Fruit fly (Drosophila melanogaster) whole organism, embryonic: ENCODE results near the gene CG9300.

Experiments used
- Adf1 ChIP-seq: fragments of 200-800 bp; sonication (Bioruptor generic); IDR thresholded peaks from 2 replicates; pipeline ENCODE4 v1.3.6; 2022; ENCODE audit warnings: missing biosample characterization, missing genetic modification characterization
- Antp ChIP-seq: fragments of 200-800 bp; sonication (Bioruptor generic); optimal IDR thresholded peaks from 3 replicates; lab custom pipeline; 2016; ENCODE audit warnings: missing biosample characterization, missing genetic modification characterization
- Atf3 ChIP-seq: fragments of 200-800 bp; sonication (Bioruptor generic); optimal IDR thresholded peaks from 3 replicates; lab custom pipeline; 2016; ENCODE audit warnings: missing biosample characterization, missing genetic modification characterization
- CG12391 ChIP-seq: fragments of 200-800 bp; sonication (Bioruptor generic); optimal IDR thresholded peaks from 3 replicates; lab custom pipeline; 2018; ENCODE audit warnings: missing biosample characterization, mild to moderate bottlenecking, missing genetic modification characterization, moderate library complexity
- CG12769 ChIP-seq: fragments of 200-800 bp; sonication (Bioruptor generic); optimal IDR thresholded peaks from 2 replicates; lab custom pipeline; 2019; ENCODE audit warnings: missing biosample characterization, mild to moderate bottlenecking, missing genetic modification characterization, moderate library complexity
- CG13775 ChIP-seq: fragments of 200-800 bp; sonication (Bioruptor generic); optimal IDR thresholded peaks from 3 replicates; lab custom pipeline; 2017; ENCODE audit warnings: missing biosample characterization, mild to moderate bottlenecking, missing genetic modification characterization
- CG17385 ChIP-seq: fragments of 200-800 bp; sonication (Bioruptor generic); optimal IDR thresholded peaks from 3 replicates; lab custom pipeline; 2018; ENCODE audit warnings: missing biosample characterization, mild to moderate bottlenecking, missing genetic modification characterization
- CG17802 ChIP-seq: fragments of 200-800 bp; sonication (Bioruptor generic); optimal IDR thresholded peaks from 2 replicates; lab custom pipeline; 2018; ENCODE audit warnings: missing biosample characterization, mild to moderate bottlenecking, missing genetic modification characterization, moderate library complexity
- CG2202 ChIP-seq: fragments of 200-800 bp; sonication (Bioruptor generic); optimal IDR thresholded peaks from 2 replicates; lab custom pipeline; 2018; ENCODE audit warnings: missing biosample characterization, mild to moderate bottlenecking, missing genetic modification characterization
- CG2875 ChIP-seq: fragments of 200-800 bp; sonication (Bioruptor generic); optimal IDR thresholded peaks from 2 replicates; lab custom pipeline; 2017; ENCODE audit warnings: missing biosample characterization, mild to moderate bottlenecking, missing genetic modification characterization, missing genetic modification reagents
- CG34422 ChIP-seq: fragments of 200-800 bp; sonication (Bioruptor generic); IDR thresholded peaks from 3 replicates; pipeline ENCODE4 v1.3.6; 2022; ENCODE audit warnings: missing biosample characterization, missing genetic modification characterization
- CG6272 ChIP-seq: fragments of 200-800 bp; sonication (Bioruptor generic); IDR thresholded peaks from 2 replicates; pipeline ENCODE4 v1.3.6; 2022; ENCODE audit warnings: missing biosample characterization, missing genetic modification characterization
- CG6791 ChIP-seq: fragments of 200-800 bp; sonication (Bioruptor generic); IDR thresholded peaks from 3 replicates; pipeline ENCODE4 v1.3.6; 2022; ENCODE audit warnings: missing biosample characterization, missing genetic modification characterization; ENCODE audit not compliant: partially characterized antibody
- CG8478 ChIP-seq: fragments of >200 bp; optimal IDR thresholded peaks from 2 replicates; lab custom pipeline; 2018
- CG9215 ChIP-seq: fragments of 200-800 bp; sonication (Bioruptor generic); IDR thresholded peaks from 2 replicates; pipeline ENCODE4 v1.3.6; 2022; ENCODE audit warnings: missing biosample characterization, missing genetic modification characterization
- CG9727 ChIP-seq: fragments of 200-800 bp; sonication (Bioruptor generic); optimal IDR thresholded peaks from 3 replicates; lab custom pipeline; 2017; ENCODE audit warnings: missing biosample characterization, mild to moderate bottlenecking, missing genetic modification characterization
- CG9797 ChIP-seq: fragments of 200-800 bp; sonication (Bioruptor generic); optimal IDR thresholded peaks from 3 replicates; lab custom pipeline; 2018; ENCODE audit warnings: missing biosample characterization, mild to moderate bottlenecking, missing genetic modification characterization
- CG9876 ChIP-seq: fragments of 200-800 bp; sonication (Bioruptor generic); optimal IDR thresholded peaks from 2 replicates; lab custom pipeline; 2016; ENCODE audit warnings: missing biosample characterization, missing genetic modification characterization
- CG9932 ChIP-seq: fragments of 200-800 bp; sonication (Bioruptor generic); IDR thresholded peaks from 2 replicates; pipeline ENCODE4 v1.3.6; 2022; ENCODE audit warnings: missing biosample characterization, missing genetic modification characterization
- D19A ChIP-seq: fragments of 200-800 bp; optimal IDR thresholded peaks from 3 replicates; lab custom pipeline; 2019; ENCODE audit warnings: missing biosample characterization, mild to moderate bottlenecking, missing genetic modification characterization, moderate library complexity
- Dek ChIP-seq: fragments of 200-800 bp; sonication (Bioruptor generic); optimal IDR thresholded peaks from 3 replicates; lab custom pipeline; 2019; ENCODE audit warnings: missing biosample characterization, mild to moderate bottlenecking, missing genetic modification characterization, moderate library complexity
- Doc3 ChIP-seq: fragments of 200-800 bp; sonication (Bioruptor generic); IDR thresholded peaks from 3 replicates; pipeline ENCODE4 v1.3.6; 2022; ENCODE audit warnings: missing biosample characterization, missing genetic modification characterization; ENCODE audit not compliant: partially characterized antibody
- E2f1 ChIP-seq: fragments of 200-800 bp; sonication (Bioruptor generic); IDR thresholded peaks from 2 replicates; pipeline ENCODE4 v1.3.6; 2022; ENCODE audit warnings: missing biosample characterization, missing genetic modification characterization
- GATAe ChIP-seq: fragments of 200-800 bp; sonication (Bioruptor generic); conservative IDR thresholded peaks from 2 replicates; pipeline ENCODE4 v1.3.6; 2022; ENCODE audit warnings: missing biosample characterization, missing genetic modification characterization
- HLHmδ ChIP-seq: fragments of 200-800 bp; sonication (Bioruptor generic); optimal IDR thresholded peaks from 2 replicates; lab custom pipeline; 2018; ENCODE audit warnings: missing biosample characterization, mild to moderate bottlenecking, missing genetic modification characterization, moderate library complexity
- Neu2 ChIP-seq: fragments of 200-800 bp; sonication (Bioruptor generic); optimal IDR thresholded peaks from 3 replicates; lab custom pipeline; 2016; ENCODE audit warnings: missing biosample characterization, missing genetic modification characterization, borderline replicate concordance
- Nf-YC ChIP-seq: fragments of 200-800 bp; optimal IDR thresholded peaks from 3 replicates; lab custom pipeline; 2019; ENCODE audit warnings: missing biosample characterization, mild to moderate bottlenecking, missing genetic modification characterization, moderate library complexity
- Poxn ChIP-seq: fragments of 200-800 bp; sonication (Bioruptor generic); IDR thresholded peaks from 2 replicates; pipeline ENCODE4 v1.3.6; 2022; ENCODE audit warnings: missing biosample characterization, missing genetic modification characterization
- Six4 ChIP-seq: fragments of 200-800 bp; sonication (Bioruptor generic); optimal IDR thresholded peaks from 2 replicates; lab custom pipeline; 2016; ENCODE audit warnings: missing biosample characterization, missing genetic modification characterization
- Sry-β ChIP-seq: fragments of 200-800 bp; sonication (Bioruptor generic); optimal IDR thresholded peaks from 2 replicates; lab custom pipeline; 2018; ENCODE audit warnings: missing biosample characterization, mild to moderate bottlenecking, missing genetic modification characterization, moderate library complexity
- Sry-δ ChIP-seq: fragments of 200-800 bp; sonication (Bioruptor generic); optimal IDR thresholded peaks from 2 replicates; lab custom pipeline; 2016; ENCODE audit warnings: missing biosample characterization, missing genetic modification characterization
- Stat92E ChIP-seq, 3 experiments: fragments of >200 bp in 2 of 3; fragments of 200-800 bp in 1 of 3; sonication (Bioruptor generic) in 1 of 3; optimal IDR thresholded peaks; 2 replicates each; lab custom pipeline; 2017 to 2019; ENCODE audit warnings: missing biosample characterization in 3 of 3, missing genetic modification characterization in 3 of 3, mild to moderate bottlenecking in 1 of 3, moderate library complexity in 1 of 3
- Vsx1 ChIP-seq: fragments of 200-800 bp; sonication (Bioruptor generic); optimal IDR thresholded peaks from 2 replicates; lab custom pipeline; 2017; ENCODE audit warnings: missing biosample characterization, mild to moderate bottlenecking, missing genetic modification characterization, missing genetic modification reagents
- caup ChIP-seq: fragments of 200-800 bp; sonication (Bioruptor generic); optimal IDR thresholded peaks from 3 replicates; lab custom pipeline; 2017; ENCODE audit warnings: missing biosample characterization, mild to moderate bottlenecking, missing genetic modification characterization, moderate library complexity; ENCODE audit not compliant: severe bottlenecking
- ftz-f1 ChIP-seq: fragments of 200-800 bp; sonication (Bioruptor generic); optimal IDR thresholded peaks from 2 replicates; lab custom pipeline; 2016; ENCODE audit warnings: missing biosample characterization, missing genetic modification characterization
- hb ChIP-seq: fragments of 200-800 bp; sonication (Bioruptor generic); IDR thresholded peaks from 3 replicates; pipeline ENCODE4 v1.3.6; 2022; ENCODE audit warnings: missing biosample characterization, missing genetic modification characterization; ENCODE audit not compliant: partially characterized antibody
- jumu ChIP-seq: fragments of 200-800 bp; sonication (Bioruptor generic); optimal IDR thresholded peaks from 3 replicates; lab custom pipeline; 2016; ENCODE audit warnings: missing biosample characterization, missing genetic modification characterization
- kni ChIP-seq: fragments of 200-800 bp; sonication (Bioruptor generic); optimal IDR thresholded peaks from 3 replicates; lab custom pipeline; 2017; ENCODE audit warnings: mild to moderate bottlenecking, missing biosample characterization, missing genetic modification reagents, missing genetic modification characterization
- lola ChIP-seq, 3 experiments: fragments of >200 bp in 2 of 3; fragments of 200-800 bp in 1 of 3; sonication (Bioruptor generic) in 1 of 3; optimal IDR thresholded peaks; 2 replicates each; lab custom pipeline; 2017 to 2019; ENCODE audit warnings: missing biosample characterization in 3 of 3, missing genetic modification characterization in 3 of 3, mild to moderate bottlenecking in 1 of 3, moderate library complexity in 1 of 3
- nerfin-2 ChIP-seq: fragments of 200-800 bp; sonication (Bioruptor generic); IDR thresholded peaks from 2 replicates; pipeline ENCODE4 v1.3.6; 2022; ENCODE audit warnings: missing biosample characterization, missing genetic modification characterization; ENCODE audit not compliant: partially characterized antibody
- nmo ChIP-seq: fragments of 200-800 bp; sonication (Bioruptor generic); optimal IDR thresholded peaks from 2 replicates; lab custom pipeline; 2018; ENCODE audit warnings: missing biosample characterization, mild to moderate bottlenecking, missing genetic modification characterization, moderate library complexity
- odd ChIP-seq: fragments of 200-800 bp; sonication (Bioruptor generic); optimal IDR thresholded peaks from 2 replicates; lab custom pipeline; 2017; ENCODE audit warnings: missing biosample characterization, mild to moderate bottlenecking, missing genetic modification characterization
- pan ChIP-seq, 4 experiments: fragments of >200 bp in 3 of 4; fragments of 200-800 bp in 1 of 4; sonication (Bioruptor generic) in 1 of 4; optimal IDR thresholded peaks in 3 of 4; IDR thresholded peaks in 1 of 4; 2 replicates each; pipeline versions ENCODE4 v1.3.6 to Lab custom; 2017 to 2022; ENCODE audit warnings: missing biosample characterization in 2 of 4, missing genetic modification characterization in 2 of 4, mixed read lengths in 1 of 4
- pb ChIP-seq: fragments of 200-800 bp; sonication (Bioruptor generic); optimal IDR thresholded peaks from 3 replicates; lab custom pipeline; 2016; ENCODE audit warnings: missing biosample characterization, missing genetic modification characterization
- run ChIP-seq: fragments of 200-800 bp; sonication (Bioruptor generic); optimal IDR thresholded peaks from 3 replicates; lab custom pipeline; 2018; ENCODE audit warnings: missing biosample characterization, mild to moderate bottlenecking, missing genetic modification characterization
- sd ChIP-seq: fragments of 200-800 bp; sonication (Bioruptor generic); optimal IDR thresholded peaks from 3 replicates; lab custom pipeline; 2018; ENCODE audit warnings: missing biosample characterization, mild to moderate bottlenecking, missing genetic modification characterization, moderate library complexity
- tgo ChIP-seq: fragments of 200-800 bp; sonication (Bioruptor generic); IDR thresholded peaks from 3 replicates; pipeline ENCODE4 v1.3.6; 2022; ENCODE audit warnings: missing biosample characterization, missing genetic modification characterization
- unpg ChIP-seq: fragments of 200-800 bp; sonication (Bioruptor generic); optimal IDR thresholded peaks from 3 replicates; lab custom pipeline; 2018; ENCODE audit warnings: missing biosample characterization, mild to moderate bottlenecking, missing genetic modification characterization, moderate library complexity
- zen2 ChIP-seq: fragments of 200-800 bp; sonication (Bioruptor generic); IDR thresholded peaks from 3 replicates; pipeline ENCODE4 v1.3.6; 2022; ENCODE audit warnings: missing biosample characterization, missing genetic modification characterization; ENCODE audit not compliant: partially characterized antibody

CG9300 gene

DNA sequence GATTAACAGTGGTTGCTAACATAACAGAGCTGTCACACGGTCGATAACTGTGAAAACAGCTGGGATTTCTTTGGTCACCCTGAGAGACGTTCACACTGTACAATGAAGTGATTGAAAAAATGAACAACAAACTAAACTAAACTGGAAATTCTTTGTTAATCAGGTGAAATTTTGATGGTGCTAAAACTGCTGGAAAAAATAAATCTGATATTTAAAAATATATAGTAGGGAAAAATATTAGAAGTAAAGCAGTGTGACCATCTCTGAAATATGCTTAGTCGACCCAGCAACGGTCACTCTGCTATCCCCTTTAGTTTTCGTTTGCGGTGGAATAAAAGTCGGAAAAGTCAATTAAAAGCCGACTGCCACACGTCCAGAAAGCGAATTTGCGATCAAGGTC is 33.8 kb downstream of the CG9300 start, which contains the start of the genes CG9231 and CG9330 (continued):
- TF ChIP-seq Dek (tag; lab: Kevin White, UChicago) (no peak), CG2875 (GFP tag; lab: Kevin White, UChicago) (no peak), Sry-δ (peak; percentile 22), CG12769 (tag; lab: Kevin White, UChicago) (peak; percentile 51), Vsx1 (GFP tag; lab: Kevin White, UChicago) (no peak), CG9797 (peak; percentile 86), Nf-YC (peak; percentile 38), CG9727 (GFP tag; lab: Kevin White, UChicago) (no peak), Stat92E (GFP tag; optimal IDR thresholded peaks at IDR 0.05; lab: Kevin White, UChicago) (peak in 1 of 3 experiments; percentile 42), zen2 (GFP tag; lab: Robert Waterston, UW) (no peak), Six4 (no peak), Atf3 (GFP tag; lab: Kevin White, UChicago) (no peak), nmo (GFP tag; lab: Kevin White, UChicago) (peak; percentile 55), Sry-β (no peak), Adf1 (GFP tag; lab: Robert Waterston, UW) (no peak), HLHmδ (no peak), CG9215 (GFP tag; lab: Robert Waterston, UW) (no peak), caup (GFP tag; lab: Kevin White, UChicago) (no peak), CG6272 (GFP tag; lab: Robert Waterston, UW) (no peak), jumu (GFP tag; lab: Kevin White, UChicago) (peak; percentile 32), Neu2 (GFP tag; lab: Kevin White, UChicago) (no peak), pb (GFP tag; lab: Kevin White, UChicago) (no peak), hb (GFP tag; lab: Robert Waterston, UW) (no peak), CG34422 (GFP tag; lab: Robert Waterston, UW) (peak; percentile 49; the same call in 1 of the 3 replicates), tgo (no peak), Doc3 (GFP tag; lab: Robert Waterston, UW) (no peak), ftz-f1 (GFP tag; lab: Kevin White, UChicago) (peak; percentile 57), lola (GFP tag; optimal IDR thresholded peaks at IDR 0.05; lab: Kevin White, UChicago) (peak in 1 of 3 experiments; percentile 19), CG6791 (GFP tag; lab: Robert Waterston, UW) (no peak), nerfin-2 (GFP tag; lab: Robert Waterston, UW) (no peak), D19A (tag; lab: Kevin White, UChicago) (peak; percentile 48), CG9876 (GFP tag; lab: Kevin White, UChicago) (no peak), CG12391 (tag; lab: Kevin White, UChicago) (peak; percentile 82), CG13775 (GFP tag; lab: Kevin White, UChicago) (peak; percentile 41), CG2202 (tag; lab: Kevin White, UChicago) (no peak), E2f1 (GFP tag; lab: Robert Waterston, UW) (no peak)

dm6 chr3L:19590422-19590821 is 38.2 kb downstream of the CG9300 start, which contains the start of gene CG14100:
Gene CG14100 (minus strand): TSS chr3L:19590524.
- TF ChIP-seq run (tag; lab: Kevin White, UChicago) (peak; percentile 100), Poxn (GFP tag; lab: Robert Waterston, UW) (peak; percentile 100), CG17385 (GFP tag; lab: Kevin White, UChicago) (peak; percentile 100), unpg (peak; percentile 100), CG6791 (GFP tag; lab: Robert Waterston, UW) (peak; percentile 38; the same call in 1 of the 3 replicates), CG8478 (lab: Kevin White, UChicago) (no peak), sd (tag; lab: Kevin White, UChicago) (peak; percentile 100), kni (GFP tag; lab: Kevin White, UChicago) (peak; percentile 100), pan (optimal IDR thresholded peaks at IDR 0.05; lab: Kevin White, UChicago) (no peak), pan (GFP tag; optimal IDR thresholded peaks at IDR 0.05 in 1 of 2, IDR thresholded peaks at IDR 0.05 in 1 of 2) (peak in 1 of 2 experiments; percentile 100), GATAe (GFP tag; lab: Robert Waterston, UW) (peak; percentile 100), CG17802 (peak; percentile 97), odd (peak; percentile 100), Antp (GFP tag; lab: Kevin White, UChicago) (peak; percentile 100), CG9932 (GFP tag; lab: Robert Waterston, UW) (peak; percentile 100)
